Worm (Caenorhabditis elegans): ENCODE data around the gene F35H10.6.

The F35H10.6 gene

ce11 chrIV:8297192-8297591 is 2.5 kb upstream of the F35H10.6 start, which contains the start of gene nprl-3:
Gene nprl-3 (plus strand): TSS chrIV:8297492.
- TF ChIP-seq ceh-83 (GFP tag; optimal IDR thresholded peaks at IDR 0.05) (no peak), M03D4.4 (tag; optimal IDR thresholded peaks at IDR 0.05) (no peak), sptf-1 (tag; optimal IDR thresholded peaks at IDR 0.05) (no peak), cnd-1 (tag; optimal IDR thresholded peaks at IDR 0.05) (no peak), ces-1 (GFP tag; optimal IDR thresholded peaks at IDR 0.05) (no peak), mep-1 (tag; optimal IDR thresholded peaks at IDR 0.05) (no peak), drap-1 (GFP tag; optimal IDR thresholded peaks at IDR 0.05) (no peak), nhr-237 (tag; optimal IDR thresholded peaks at IDR 0.05) (no peak)

DNA sequence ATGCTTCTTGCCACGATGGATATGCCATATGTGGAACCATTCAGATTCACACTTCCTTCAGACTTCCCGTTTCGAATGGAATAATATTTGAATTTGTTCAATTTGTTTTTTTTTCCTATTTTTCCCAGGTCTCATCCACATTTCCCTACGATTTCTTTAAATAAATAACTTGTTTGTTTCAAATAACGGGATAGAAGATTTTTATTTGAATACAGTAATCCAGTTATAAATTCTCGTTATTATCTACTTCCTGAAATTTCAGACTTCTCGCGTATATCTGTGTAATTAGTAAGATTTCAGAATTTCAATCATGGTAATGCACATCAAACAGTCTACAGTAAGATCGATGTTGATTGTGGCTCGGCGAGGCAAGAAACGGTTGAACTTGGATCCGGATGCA is 732 bp downstream of the F35H10.6 start, which contains the start of gene F35H10.5:
Gene F35H10.5 (plus strand): TSS at position 301 of the 400 bp plus-strand sequence.
- TF ChIP-seq lin-13 (tag; optimal IDR thresholded peaks at IDR 0.05) (no peak), nhr-2 (tag; optimal IDR thresholded peaks at IDR 0.05) (no peak), nhr-12 (tag; optimal IDR thresholded peaks at IDR 0.05) (no peak), unc-39 (tag; optimal IDR thresholded peaks at IDR 0.05) (no peak), bed-3 (GFP tag; optimal IDR thresholded peaks at IDR 0.05) (no peak), nhr-76 (tag; optimal IDR thresholded peaks at IDR 0.05) (no peak), sem-2 (GFP tag; optimal IDR thresholded peaks at IDR 0.05) (no peak), mab-5 (tag; optimal IDR thresholded peaks at IDR 0.05) (no peak), M03D4.4 (tag; optimal IDR thresholded peaks at IDR 0.05) (no peak), pha-4 (tag; optimal IDR thresholded peaks at IDR 0.05) (no peak)

DNA sequence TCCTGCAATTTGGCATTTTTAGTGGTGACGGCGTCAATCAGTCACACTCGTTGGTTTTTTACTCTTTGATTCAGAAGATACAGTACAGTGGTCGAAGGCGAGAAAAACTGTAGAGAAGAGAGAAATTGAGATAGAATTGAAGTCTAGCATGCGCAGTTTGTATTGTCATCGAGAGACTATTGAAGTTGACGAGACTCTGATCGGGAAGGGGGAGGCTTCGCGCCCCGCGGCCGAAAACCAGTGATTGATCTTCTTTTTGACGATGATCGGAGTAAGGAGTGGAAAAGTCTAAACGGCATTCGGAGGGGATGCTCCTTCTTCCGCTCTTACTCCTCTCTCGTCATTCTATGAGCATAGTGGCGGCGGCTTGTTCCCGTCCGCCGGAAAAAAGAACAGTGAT is 2.2 kb downstream of the F35H10.6 start:
- peak; percentile 7 for TF ChIP-seq nhr-237 (tag; optimal IDR thresholded peaks at IDR 0.05)
- TF ChIP-seq drap-1 (GFP tag; optimal IDR thresholded peaks at IDR 0.05) = no peak

ce11 chrIV:8302648-8303161 is 3.0 kb downstream of the F35H10.6 start:
- no peak for TF ChIP-seq elt-1 (tag; optimal IDR thresholded peaks at IDR 0.05; ENCODE audit: borderline replicate concordance, insufficient read depth)
- TF ChIP-seq blmp-1 (tag; optimal IDR thresholded peaks at IDR 0.05) = peak; percentile 61

- TF ChIP-seq hlh-1 (tag; optimal IDR thresholded peaks at IDR 0.05) (no peak), ceh-43 (GFP tag; optimal IDR thresholded peaks at IDR 0.05) (no peak), unc-62 (GFP tag; optimal IDR thresholded peaks at IDR 0.05) (no peak), ceh-83 (GFP tag; optimal IDR thresholded peaks at IDR 0.05) (no peak), mls-2 (tag; optimal IDR thresholded peaks at IDR 0.05) (no peak), sem-2 (GFP tag; optimal IDR thresholded peaks at IDR 0.05) (no peak), zip-8 (tag; optimal IDR thresholded peaks at IDR 0.05) (no peak)
Observed at ce11 chrIV:8303668-8304067, 3.9 kb downstream of the F35H10.6 start, which contains the start of gene vha-5. Gene vha-5 (plus strand): TSS chrIV:8303968.

DNA sequence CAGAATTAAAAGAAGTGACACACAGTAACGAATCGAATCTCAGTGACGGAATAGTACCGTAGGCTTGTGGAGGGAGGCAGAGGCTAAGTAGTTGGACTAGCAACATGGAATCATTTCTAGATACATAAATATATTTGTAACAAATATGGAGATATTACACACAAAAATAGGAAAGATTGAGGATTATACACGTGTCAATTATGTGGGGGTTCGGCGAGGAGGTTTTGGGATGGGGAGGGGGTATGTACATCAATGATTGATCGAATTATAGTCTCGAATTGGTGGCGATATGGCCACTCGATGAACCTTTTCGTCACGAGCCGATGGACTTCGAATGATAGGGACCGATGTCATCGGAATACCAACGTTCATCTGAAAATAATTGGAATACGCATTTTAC is 7.7 kb downstream of the F35H10.6 start:
- TF ChIP-seq nhr-76 (tag; optimal IDR thresholded peaks at IDR 0.05) (no peak), ces-1 (GFP tag; optimal IDR thresholded peaks at IDR 0.05) (no peak), drap-1 (GFP tag; optimal IDR thresholded peaks at IDR 0.05) (no peak), cnd-1 (tag; optimal IDR thresholded peaks at IDR 0.05) (no peak), elt-1 (tag; optimal IDR thresholded peaks at IDR 0.05; ENCODE audit: borderline replicate concordance, insufficient read depth) (no peak), nhr-2 (tag; optimal IDR thresholded peaks at IDR 0.05) (no peak)

ce11 chrIV:8312105-8312504 is 12.4 kb downstream of the F35H10.6 start:
- TF ChIP-seq ceh-43 (GFP tag; optimal IDR thresholded peaks at IDR 0.05) (no peak), ham-2 (GFP tag; optimal IDR thresholded peaks at IDR 0.05) (no peak), M03D4.4 (tag; optimal IDR thresholded peaks at IDR 0.05) (no peak), elt-3 (tag; optimal IDR thresholded peaks at IDR 0.05) (no peak), cnd-1 (tag; optimal IDR thresholded peaks at IDR 0.05) (no peak), ceh-83 (GFP tag; optimal IDR thresholded peaks at IDR 0.05) (no peak), mls-2 (tag; optimal IDR thresholded peaks at IDR 0.05) (no peak)

DNA sequence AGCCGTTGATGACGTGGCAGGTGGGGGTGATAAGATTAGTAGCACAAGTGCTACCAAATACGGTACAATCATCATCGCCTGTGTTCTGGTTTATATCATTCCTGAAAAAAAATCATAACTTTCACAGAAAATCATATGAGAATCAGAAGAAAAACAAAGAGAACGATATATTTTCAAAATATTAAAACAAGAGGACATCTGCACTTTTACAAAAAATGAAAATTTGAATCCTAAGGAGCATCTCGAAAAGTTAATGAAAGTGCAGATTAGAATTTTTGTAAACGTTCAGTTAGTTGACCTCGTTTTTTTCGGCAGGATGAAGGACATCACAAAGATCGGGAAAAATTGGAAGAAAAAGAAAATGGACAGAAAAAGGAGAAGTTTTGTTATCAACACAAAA is 13.1 kb downstream of the F35H10.6 start, which contains the start of gene F35H10.10:
Gene F35H10.10 (minus strand): TSS at position 101 of the 400 bp plus-strand sequence.
- TF ChIP-seq lin-32 (GFP tag; optimal IDR thresholded peaks at IDR 0.05) (no peak), drap-1 (GFP tag; optimal IDR thresholded peaks at IDR 0.05) (no peak), zip-8 (tag; optimal IDR thresholded peaks at IDR 0.05) (no peak), elt-3 (tag; optimal IDR thresholded peaks at IDR 0.05) (no peak), nhr-28 (tag; optimal IDR thresholded peaks at IDR 0.05) (no peak), cnd-1 (tag; optimal IDR thresholded peaks at IDR 0.05) (no peak)
